Fruit fly (Drosophila melanogaster) whole organism, prepupa: ENCODE results near the gene CG4822.

Experiments
- CG10669 ChIP-seq: fragments of 200-800 bp; sonication (Bioruptor generic); optimal IDR thresholded peaks from 3 replicates; lab custom pipeline; 2018; ENCODE audit warnings: missing biosample characterization, mild to moderate bottlenecking, missing genetic modification characterization, moderate library complexity
- CG15336 ChIP-seq: fragments of 200-800 bp; sonication (Bioruptor generic); IDR thresholded peaks from 2 replicates; pipeline ENCODE4 v1.3.6; 2022; ENCODE audit warnings: missing biosample characterization, missing genetic modification characterization
- CG32006 ChIP-seq: fragments of 200-800 bp; sonication (Bioruptor generic); optimal IDR thresholded peaks from 3 replicates; lab custom pipeline; 2017; ENCODE audit warnings: missing biosample characterization, mild to moderate bottlenecking, missing genetic modification characterization
- CG6808 ChIP-seq: fragments of 200-800 bp; sonication (Bioruptor generic); optimal IDR thresholded peaks from 3 replicates; lab custom pipeline; 2017; ENCODE audit warnings: missing biosample characterization, missing genetic modification characterization, mild to moderate bottlenecking, moderate library complexity, missing genetic modification reagents
- CG6854 ChIP-seq: fragments of 200-800 bp; sonication (Bioruptor generic); optimal IDR thresholded peaks from 2 replicates; lab custom pipeline; 2017; ENCODE audit warnings: missing biosample characterization, mild to moderate bottlenecking, missing genetic modification characterization
- CG7368 ChIP-seq: fragments of 200-800 bp; sonication (Bioruptor generic); optimal IDR thresholded peaks from 3 replicates; lab custom pipeline; 2016; ENCODE audit warnings: missing biosample characterization, missing genetic modification characterization
- Gug ChIP-seq: fragments of 200-800 bp; sonication (Bioruptor generic); IDR thresholded peaks from 2 replicates; pipeline ENCODE4 v1.3.6; 2022; ENCODE audit warnings: missing biosample characterization, missing genetic modification characterization
- OdsH ChIP-seq: fragments of 200-800 bp; sonication (Bioruptor generic); optimal IDR thresholded peaks from 3 replicates; lab custom pipeline; 2016; ENCODE audit warnings: missing biosample characterization, missing genetic modification characterization
- cyc ChIP-seq: fragments of 200-800 bp; sonication (Bioruptor generic); optimal IDR thresholded peaks from 3 replicates; lab custom pipeline; 2016; ENCODE audit warnings: missing biosample characterization, missing genetic modification characterization
- esn ChIP-seq: fragments of 200-800 bp; sonication (Bioruptor generic); optimal IDR thresholded peaks from 2 replicates; lab custom pipeline; 2016; ENCODE audit warnings: missing biosample characterization, mild to moderate bottlenecking, missing genetic modification characterization, moderate library complexity

DNA sequence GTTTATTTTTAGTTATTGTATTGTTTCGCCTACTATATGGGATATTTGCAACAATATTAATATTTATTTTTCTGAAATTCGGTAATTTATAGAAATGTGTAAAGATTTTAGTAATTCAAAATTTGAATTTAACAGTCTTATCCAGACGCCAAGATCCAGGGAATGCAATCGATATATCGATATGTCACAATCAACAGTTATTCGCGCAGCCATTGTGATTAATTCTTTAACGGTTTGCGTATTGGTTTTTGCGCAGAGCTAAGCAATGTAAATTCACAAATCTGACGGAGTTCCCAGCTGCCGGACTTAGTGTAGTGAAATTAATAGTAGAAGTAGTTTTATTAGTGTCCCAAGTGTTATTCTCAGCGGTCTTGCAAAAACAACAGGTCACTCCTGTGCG lies 7.1 kb downstream of the CG4822 start, which contains the start of gene ND-15:
- TF ChIP-seq CG6854 (GFP tag; lab: Kevin White, UChicago) (no peak), CG7368 (GFP tag; lab: Kevin White, UChicago) (no peak), CG10669 (GFP tag; lab: Kevin White, UChicago) (no peak), CG15336 (GFP tag; lab: Robert Waterston, UW) (no peak), OdsH (GFP tag; lab: Kevin White, UChicago) (no peak), CG6808 (GFP tag; lab: Kevin White, UChicago) (no peak), esn (GFP tag; lab: Kevin White, UChicago) (no peak), Gug (no peak), cyc (GFP tag; lab: Kevin White, UChicago) (no peak), CG32006 (no peak)
